Fruit fly (Drosophila melanogaster) whole organism, prepupa: ENCODE data around the gene CG7551.

Experiments
- Blimp-1 ChIP-seq: fragments of 200-800 bp; sonication (Bioruptor generic); optimal IDR thresholded peaks from 3 replicates; lab custom pipeline; 2017; ENCODE audit warnings: missing biosample characterization, missing genetic modification characterization, mild to moderate bottlenecking, moderate library complexity, missing genetic modification reagents
- CG10631 ChIP-seq: fragments of 200-800 bp; sonication (Bioruptor generic); optimal IDR thresholded peaks from 2 replicates; lab custom pipeline; 2016; ENCODE audit warnings: missing biosample characterization, missing genetic modification characterization
- CG10669 ChIP-seq: fragments of 200-800 bp; sonication (Bioruptor generic); optimal IDR thresholded peaks from 3 replicates; lab custom pipeline; 2018; ENCODE audit warnings: missing biosample characterization, mild to moderate bottlenecking, missing genetic modification characterization, moderate library complexity
- CG11294 ChIP-seq: fragments of 200-800 bp; sonication (Bioruptor generic); IDR thresholded peaks from 2 replicates; pipeline ENCODE4 v1.3.6; 2022; ENCODE audit warnings: missing biosample characterization, missing genetic modification characterization
- CG11762 ChIP-seq: fragments of 200-800 bp; sonication (Bioruptor generic); optimal IDR thresholded peaks from 3 replicates; lab custom pipeline; 2016; ENCODE audit warnings: missing biosample characterization, missing genetic modification characterization; ENCODE audit not compliant: insufficient read depth
- CG1621 ChIP-seq: fragments of 200-800 bp; sonication (Bioruptor generic); optimal IDR thresholded peaks from 3 replicates; lab custom pipeline; 2018; ENCODE audit warnings: missing biosample characterization, mild to moderate bottlenecking, missing genetic modification characterization
- CG3032 ChIP-seq: fragments of 200-800 bp; optimal IDR thresholded peaks from 2 replicates; lab custom pipeline; 2019; ENCODE audit warnings: missing biosample characterization, mild to moderate bottlenecking, missing genetic modification characterization, moderate library complexity
- CG31627 ChIP-seq: fragments of 200-800 bp; sonication (Bioruptor generic); optimal IDR thresholded peaks from 3 replicates; lab custom pipeline; 2016; ENCODE audit warnings: missing biosample characterization, missing genetic modification characterization
- CG34406 ChIP-seq: fragments of 200-800 bp; sonication (Bioruptor generic); optimal IDR thresholded peaks from 3 replicates; lab custom pipeline; 2016; ENCODE audit warnings: missing biosample characterization, missing genetic modification characterization
- CG4318 ChIP-seq: fragments of 200-800 bp; sonication (Bioruptor generic); optimal IDR thresholded peaks from 3 replicates; lab custom pipeline; 2017; ENCODE audit warnings: missing biosample characterization, mild to moderate bottlenecking, missing genetic modification characterization
- CG6163 ChIP-seq: fragments of 200-800 bp; sonication (Bioruptor generic); IDR thresholded peaks from 3 replicates; pipeline ENCODE4 v1.3.6; 2022; ENCODE audit warnings: missing biosample characterization, missing genetic modification characterization
- CG6808 ChIP-seq: fragments of 200-800 bp; sonication (Bioruptor generic); optimal IDR thresholded peaks from 3 replicates; lab custom pipeline; 2017; ENCODE audit warnings: missing biosample characterization, missing genetic modification characterization, mild to moderate bottlenecking, moderate library complexity, missing genetic modification reagents
- CG6854 ChIP-seq: fragments of 200-800 bp; sonication (Bioruptor generic); optimal IDR thresholded peaks from 2 replicates; lab custom pipeline; 2017; ENCODE audit warnings: missing biosample characterization, mild to moderate bottlenecking, missing genetic modification characterization
- CG7368 ChIP-seq: fragments of 200-800 bp; sonication (Bioruptor generic); optimal IDR thresholded peaks from 3 replicates; lab custom pipeline; 2016; ENCODE audit warnings: missing biosample characterization, missing genetic modification characterization
- CG8632 ChIP-seq: fragments of 200-800 bp; sonication (Bioruptor generic); optimal IDR thresholded peaks from 3 replicates; lab custom pipeline; 2016; ENCODE audit warnings: missing biosample characterization, missing genetic modification characterization
- CG9139 ChIP-seq: fragments of 200-800 bp; sonication (Bioruptor generic); optimal IDR thresholded peaks from 3 replicates; lab custom pipeline; 2017; ENCODE audit warnings: missing biosample characterization, mild to moderate bottlenecking, missing genetic modification characterization
- Ets96B ChIP-seq: fragments of 200-800 bp; optimal IDR thresholded peaks from 2 replicates; lab custom pipeline; 2019; ENCODE audit warnings: missing biosample characterization, mild to moderate bottlenecking, missing genetic modification characterization, moderate library complexity
- Gug ChIP-seq: fragments of 200-800 bp; sonication (Bioruptor generic); IDR thresholded peaks from 2 replicates; pipeline ENCODE4 v1.3.6; 2022; ENCODE audit warnings: missing biosample characterization, missing genetic modification characterization
- Hr39 ChIP-seq: fragments of 200-800 bp; sonication (Bioruptor generic); optimal IDR thresholded peaks from 2 replicates; lab custom pipeline; 2016; ENCODE audit warnings: missing biosample characterization, missing genetic modification characterization
- Hr4 ChIP-seq: fragments of 200-800 bp; sonication (Bioruptor generic); optimal IDR thresholded peaks from 3 replicates; lab custom pipeline; 2016; ENCODE audit warnings: missing biosample characterization, missing genetic modification characterization
- Met ChIP-seq: fragments of 200-800 bp; sonication (Bioruptor generic); optimal IDR thresholded peaks from 3 replicates; lab custom pipeline; 2016; ENCODE audit warnings: missing biosample characterization, missing genetic modification characterization
- OdsH ChIP-seq: fragments of 200-800 bp; sonication (Bioruptor generic); optimal IDR thresholded peaks from 3 replicates; lab custom pipeline; 2016; ENCODE audit warnings: missing biosample characterization, missing genetic modification characterization
- Smox ChIP-seq: fragments of 200-800 bp; sonication (Bioruptor generic); optimal IDR thresholded peaks from 3 replicates; lab custom pipeline; 2016; ENCODE audit warnings: missing biosample characterization, missing genetic modification characterization
- Sox102F ChIP-seq: fragments of 200-800 bp; sonication (Bioruptor generic); optimal IDR thresholded peaks from 2 replicates; lab custom pipeline; 2016; ENCODE audit warnings: missing biosample characterization, mild to moderate bottlenecking, missing genetic modification characterization
- Sox14 ChIP-seq: fragments of 200-800 bp; sonication (Bioruptor generic); optimal IDR thresholded peaks from 3 replicates; lab custom pipeline; 2016; ENCODE audit warnings: missing biosample characterization, missing genetic modification characterization
- acj6 ChIP-seq: fragments of 200-800 bp; sonication (Bioruptor generic); optimal IDR thresholded peaks from 3 replicates; lab custom pipeline; 2016; ENCODE audit warnings: missing biosample characterization, missing genetic modification characterization
- cyc ChIP-seq: fragments of 200-800 bp; sonication (Bioruptor generic); optimal IDR thresholded peaks from 3 replicates; lab custom pipeline; 2016; ENCODE audit warnings: missing biosample characterization, missing genetic modification characterization
- dsx ChIP-seq: fragments of 200-800 bp; optimal IDR thresholded peaks from 3 replicates; lab custom pipeline; 2019; ENCODE audit warnings: missing biosample characterization, mild to moderate bottlenecking, missing genetic modification characterization, moderate library complexity; ENCODE audit not compliant: poor library complexity, severe bottlenecking
- eg ChIP-seq: fragments of 200-800 bp; sonication (Bioruptor generic); IDR thresholded peaks from 3 replicates; pipeline ENCODE4 v1.3.6; 2022; ENCODE audit warnings: missing biosample characterization, missing genetic modification characterization
- fd59A ChIP-seq: fragments of 200-800 bp; sonication (Bioruptor generic); optimal IDR thresholded peaks from 2 replicates; lab custom pipeline; 2017; ENCODE audit warnings: missing biosample characterization, mild to moderate bottlenecking, missing genetic modification characterization, missing genetic modification reagents
- fd85E ChIP-seq: fragments of 200-800 bp; sonication (Bioruptor generic); optimal IDR thresholded peaks from 3 replicates; lab custom pipeline; 2016; ENCODE audit warnings: missing biosample characterization, missing genetic modification characterization
- lz ChIP-seq: fragments of 200-800 bp; sonication (Bioruptor generic); optimal IDR thresholded peaks from 3 replicates; lab custom pipeline; 2016; ENCODE audit warnings: missing biosample characterization, missing genetic modification characterization
- pdm3 ChIP-seq: fragments of 200-800 bp; sonication (Bioruptor generic); optimal IDR thresholded peaks from 3 replicates; lab custom pipeline; 2016; ENCODE audit warnings: missing biosample characterization, missing genetic modification characterization
- salr ChIP-seq, 2 experiments: fragments of 200-800 bp; sonication (Bioruptor generic); optimal IDR thresholded peaks; 3 replicates each; lab custom pipeline; 2016 to 2018; ENCODE audit warnings: missing biosample characterization in 2 of 2, missing genetic modification characterization in 2 of 2, mild to moderate bottlenecking in 1 of 2
- spab ChIP-seq: fragments of 200-800 bp; sonication (Bioruptor generic); optimal IDR thresholded peaks from 2 replicates; lab custom pipeline; 2017; ENCODE audit warnings: missing biosample characterization, mild to moderate bottlenecking, missing genetic modification characterization, missing genetic modification reagents
- ss ChIP-seq, 2 experiments: fragments of 200-800 bp; sonication (Bioruptor generic); optimal IDR thresholded peaks; 2 replicates in 1 of 2; 3 replicates in 1 of 2; lab custom pipeline; 2017 to 2018; ENCODE audit warnings: mild to moderate bottlenecking in 2 of 2, missing biosample characterization in 2 of 2, missing genetic modification characterization in 2 of 2, moderate library complexity in 1 of 2
- svp ChIP-seq: fragments of 200-800 bp; sonication (Bioruptor generic); peaks from one replicate; lab custom pipeline; 2016; ENCODE audit warnings: missing biosample characterization, missing genetic modification characterization
- topi ChIP-seq: fragments of 200-800 bp; sonication (Bioruptor generic); optimal IDR thresholded peaks from 3 replicates; lab custom pipeline; 2016; ENCODE audit warnings: missing biosample characterization, missing genetic modification characterization
- vri ChIP-seq: fragments of 200-800 bp; sonication (Bioruptor generic); optimal IDR thresholded peaks from 3 replicates; lab custom pipeline; 2016; ENCODE audit warnings: missing biosample characterization, mild to moderate bottlenecking, missing genetic modification characterization

CG7551 gene

DNA sequence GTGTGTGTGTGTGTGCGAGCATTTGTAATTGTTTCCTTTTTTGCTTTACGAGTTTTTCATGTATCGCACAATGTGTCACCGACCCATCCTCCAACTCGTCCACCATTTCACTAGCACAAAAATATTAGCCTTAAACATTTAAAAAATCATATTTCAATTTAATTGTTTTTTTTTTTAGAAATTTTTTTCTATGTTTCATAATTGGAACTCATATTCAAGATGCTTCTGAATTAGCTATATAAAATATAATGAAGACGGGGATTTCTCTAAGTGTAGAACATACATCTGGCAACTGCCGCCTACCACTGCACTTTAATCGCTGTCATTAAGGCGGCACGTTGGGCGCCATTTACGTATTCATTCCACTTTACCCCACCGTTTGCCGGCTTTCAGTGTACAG is 18.7 kb upstream of the CG7551 start (continued):
- TF ChIP-seq CG6808 (GFP tag; lab: Kevin White, UChicago) (peak; percentile 22), pdm3 (GFP tag; lab: Kevin White, UChicago) (peak; percentile 18), Gug (peak; percentile 32; the same call in 1 of the 2 replicates), acj6 (GFP tag; lab: Kevin White, UChicago) (peak; percentile 13), Hr4 (peak; percentile 12), CG31627 (GFP tag; lab: Kevin White, UChicago) (peak; percentile 2), CG11294 (GFP tag; lab: Robert Waterston, UW) (no peak), lz (GFP tag; lab: Kevin White, UChicago) (no peak), Blimp-1 (GFP tag; lab: Kevin White, UChicago) (no peak), CG7368 (GFP tag; lab: Kevin White, UChicago) (peak; percentile 2), spab (GFP tag; lab: Kevin White, UChicago) (peak; percentile 17), CG11762 (no peak), CG34406 (GFP tag; lab: Kevin White, UChicago) (peak; percentile 21), Met (GFP tag; lab: Kevin White, UChicago) (peak; percentile 29), CG3032 (tag; lab: Kevin White, UChicago) (peak; percentile 42), CG1621 (tag; lab: Kevin White, UChicago) (no peak), fd59A (GFP tag; lab: Kevin White, UChicago) (no peak), CG10669 (GFP tag; lab: Kevin White, UChicago) (peak; percentile 44), salr (GFP tag; optimal IDR thresholded peaks at IDR 0.05; lab: Kevin White, UChicago) (no peak), dsx (GFP tag; lab: Kevin White, UChicago) (no peak), CG10631 (peak; percentile 20), ss (GFP tag; optimal IDR thresholded peaks at IDR 0.05; lab: Kevin White, UChicago) (peak; percentile 27 to 32), Hr39 (GFP tag; lab: Kevin White, UChicago) (peak; percentile 6), Sox14 (GFP tag; lab: Kevin White, UChicago) (peak; percentile 21), Smox (GFP tag; lab: Kevin White, UChicago) (no peak), OdsH (GFP tag; lab: Kevin White, UChicago) (no peak)

DNA sequence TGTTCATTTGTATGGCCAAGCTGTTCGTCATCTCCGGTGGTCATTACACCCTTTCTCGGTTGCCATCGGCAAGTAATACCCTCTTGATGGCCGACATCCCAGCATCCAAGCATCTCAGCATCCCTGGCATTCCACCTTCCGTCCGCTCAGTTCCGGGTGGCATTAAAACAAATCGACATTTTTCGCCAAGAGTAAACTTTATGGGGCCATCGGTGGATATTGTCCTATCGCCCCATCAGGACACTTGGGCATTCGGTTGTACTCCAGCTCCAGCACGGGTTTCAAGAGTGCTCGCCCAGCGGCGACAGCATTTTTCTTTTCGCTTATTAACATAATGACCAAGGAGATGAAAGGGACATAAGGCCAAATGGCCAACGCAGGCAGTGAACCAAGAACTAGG is 18.0 kb upstream of the CG7551 start:
- TF ChIP-seq fd85E (GFP tag; lab: Kevin White, UChicago) (no peak), CG6163 (GFP tag; lab: Robert Waterston, UW) (no peak), CG4318 (no peak), eg (GFP tag; lab: Robert Waterston, UW) (no peak), CG9139 (GFP tag; lab: Kevin White, UChicago) (no peak), svp (GFP tag; lab: Kevin White, UChicago) (no peak), CG8632 (no peak), Hr4 (no peak), vri (no peak), CG7368 (GFP tag; lab: Kevin White, UChicago) (no peak), Ets96B (tag; lab: Kevin White, UChicago) (no peak), CG6808 (GFP tag; lab: Kevin White, UChicago) (no peak), Sox102F (GFP tag; lab: Kevin White, UChicago) (no peak), CG11762 (no peak), topi (no peak), salr (GFP tag; optimal IDR thresholded peaks at IDR 0.05; lab: Kevin White, UChicago) (no peak), cyc (no peak), CG10669 (GFP tag; lab: Kevin White, UChicago) (no peak), CG6854 (no peak)
- TF ChIP-seq, all 60 proteins: peak for 0

DNA sequence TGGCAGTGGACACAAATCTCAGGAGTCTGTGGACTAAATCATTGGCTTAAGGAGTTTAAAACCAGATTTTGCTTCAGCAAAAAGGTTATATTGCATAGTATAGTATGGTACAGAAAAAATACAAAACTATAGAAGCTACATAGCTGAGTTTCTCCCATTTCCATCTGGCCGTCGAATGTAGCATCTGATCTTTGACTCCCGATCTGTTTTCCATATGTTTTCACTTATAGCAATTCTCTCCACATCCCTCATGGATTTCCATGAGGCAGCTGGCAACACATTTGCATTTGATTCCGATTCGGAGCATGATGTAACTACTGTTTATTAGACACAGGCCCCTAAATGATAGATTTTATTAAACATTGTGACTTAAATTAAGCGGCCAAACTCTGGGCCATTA is 17.5 kb upstream of the CG7551 start:
- TF ChIP-seq eg (GFP tag; lab: Robert Waterston, UW) (no peak), fd85E (GFP tag; lab: Kevin White, UChicago) (no peak), Smox (GFP tag; lab: Kevin White, UChicago) (no peak)
